Worm (Caenorhabditis elegans) whole organism, early embryonic: Measurements from ENCODE around the gene str-124.

ENCODE experiments used
- F13C5.2 ChIP-seq: sonication (generic microtip); optimal IDR thresholded peaks from 2 replicates; lab custom pipeline; 2017; ENCODE audit warnings: mild to moderate bottlenecking, missing genetic modification characterization, inconsistent platforms, missing compliant biosample characterization
- ama-1 ChIP-seq: fragments of 150-350 bp; optimal IDR thresholded peaks from 2 replicates; lab custom pipeline; 2014
- ceh-13 ChIP-seq: fragments of 200-800 bp; sonication (Bioruptor generic); optimal IDR thresholded peaks from 2 replicates; lab custom pipeline; 2018; ENCODE audit warnings: mild to moderate bottlenecking, missing genetic modification characterization, missing compliant biosample characterization
- ceh-36 ChIP-seq: sonication (generic microtip); optimal IDR thresholded peaks from 2 replicates; lab custom pipeline; 2016; ENCODE audit warnings: missing genetic modification characterization, inconsistent platforms, missing compliant biosample characterization
- ets-7 ChIP-seq: sonication (generic microtip); optimal IDR thresholded peaks from 2 replicates; lab custom pipeline; 2016; ENCODE audit warnings: missing genotype, missing genetic modification characterization, missing compliant biosample characterization
- flt-1 ChIP-seq: fragments of 200-800 bp; sonication (Bioruptor generic); IDR thresholded peaks from 2 replicates; pipeline ENCODE4 v1.3.6; 2022; ENCODE audit warnings: missing genetic modification characterization, missing compliant biosample characterization
- hmbx-1 ChIP-seq: sonication (generic microtip); optimal IDR thresholded peaks from 2 replicates; lab custom pipeline; 2016; ENCODE audit warnings: mild to moderate bottlenecking, missing genetic modification characterization, missing compliant biosample characterization
- hmg-4 ChIP-seq: fragments of 200-800 bp; sonication (Bioruptor generic); optimal IDR thresholded peaks from 2 replicates; lab custom pipeline; 2018; ENCODE audit warnings: mild to moderate bottlenecking, missing genetic modification characterization, missing compliant biosample characterization
- hnd-1 ChIP-seq: sonication (generic microtip); optimal IDR thresholded peaks from 2 replicates; lab custom pipeline; 2016; ENCODE audit warnings: missing genetic modification characterization, missing compliant biosample characterization
- scrt-1 ChIP-seq: fragments of 200-800 bp; sonication (Bioruptor generic); IDR thresholded peaks from 2 replicates; pipeline ENCODE4 v1.3.6; 2022; ENCODE audit warnings: missing genetic modification characterization, missing compliant biosample characterization
- sea-1 ChIP-seq: fragments of 200-800 bp; sonication (Bioruptor generic); conservative IDR thresholded peaks from 2 replicates; pipeline ENCODE4 v1.3.6; 2022; ENCODE audit warnings: missing genetic modification characterization, missing compliant biosample characterization
- tbx-11 ChIP-seq: fragments of 200-800 bp; sonication (Bioruptor generic); IDR thresholded peaks from 2 replicates; pipeline ENCODE4 v1.3.6; 2022; ENCODE audit warnings: missing genetic modification characterization, missing compliant biosample characterization
- tbx-37 ChIP-seq: fragments of 200-800 bp; sonication (Bioruptor generic); conservative IDR thresholded peaks from 2 replicates; pipeline ENCODE4 v1.3.6; 2022; ENCODE audit warnings: missing genetic modification reagents, missing genetic modification characterization, missing compliant biosample characterization
- tra-4 ChIP-seq: sonication (generic microtip); optimal IDR thresholded peaks from 2 replicates; lab custom pipeline; 2017; ENCODE audit warnings: missing genetic modification characterization, missing compliant biosample characterization

- no peak for TF ChIP-seq ama-1
- TF ChIP-seq tra-4 (tag; lab: Kevin White, UChicago) = no peak
- TF ChIP-seq F13C5.2 = no peak
- TF ChIP-seq ceh-36 = no peak
- TF ChIP-seq tbx-37 (GFP tag; lab: Robert Waterston, UW) = no peak
- TF ChIP-seq flt-1 = no peak
- no peak for TF ChIP-seq hnd-1 (tag; lab: Kevin White, UChicago)
- no peak for TF ChIP-seq ceh-13 (GFP tag; lab: Kevin White, UChicago)
- TF ChIP-seq tbx-11 (GFP tag; lab: Robert Waterston, UW) = no peak
- TF ChIP-seq hmbx-1 (tag; lab: Kevin White, UChicago) = no peak
- TF ChIP-seq scrt-1 (GFP tag; lab: Robert Waterston, UW) = no peak
- no peak for TF ChIP-seq ets-7 (tag; lab: Kevin White, UChicago)
- no peak for TF ChIP-seq sea-1
- no peak for TF ChIP-seq hmg-4
Measured at ce11 chrX:12755021-12755420, 32.7 kb upstream of the str-124 start.
